Fruit fly (Drosophila melanogaster) whole organism: ENCODE data around the gene mu2.

ENCODE experiments used
- CG8478 ChIP-seq: fragments of >200 bp; optimal IDR thresholded peaks from 2 replicates; lab custom pipeline; 2018; ENCODE audit warnings: inconsistent platforms
- Dll ChIP-seq: fragments of >200 bp; optimal IDR thresholded peaks from 2 replicates; lab custom pipeline; 2017
- EcR ChIP-seq, 2 experiments: fragments of >200 bp; optimal IDR thresholded peaks; 2 replicates each; lab custom pipeline; 2017; ENCODE audit warnings: missing biosample characterization in 2 of 2, missing genetic modification characterization in 2 of 2, missing genetic modification reagents in 2 of 2
- pan ChIP-seq: fragments of >200 bp; optimal IDR thresholded peaks from 2 replicates; lab custom pipeline; 2017
- psq ChIP-seq: fragments of >200 bp; optimal IDR thresholded peaks from 2 replicates; lab custom pipeline; 2017
- usp ChIP-seq: fragments of >200 bp; optimal IDR thresholded peaks from 2 replicates; lab custom pipeline; 2017; ENCODE audit warnings: missing biosample characterization, missing genetic modification characterization, mixed read lengths

The mu2 gene

DNA sequence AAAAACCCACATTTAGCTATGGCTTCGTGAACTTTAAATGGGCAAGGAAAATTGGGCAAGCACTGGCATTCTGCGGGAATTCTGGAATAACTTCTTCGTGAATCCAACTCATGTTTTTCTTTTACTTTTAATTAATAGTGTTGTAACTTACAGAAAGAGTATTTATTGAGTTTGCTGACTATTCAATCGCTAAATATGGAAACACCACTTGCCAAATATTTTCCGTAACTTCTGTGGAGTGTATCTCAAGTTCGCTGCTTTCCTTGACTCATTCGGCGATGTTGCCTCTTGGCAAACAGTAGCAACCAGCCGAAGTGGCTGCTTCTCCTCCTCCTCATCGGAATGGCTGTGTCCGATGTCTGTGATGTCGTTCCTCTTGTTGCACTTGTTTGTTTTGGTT, 42.0 kb downstream of the mu2 start:
- no peak for TF ChIP-seq pan (lab: Kevin White, UChicago)
- no peak for TF ChIP-seq psq (lab: Kevin White, UChicago)
- TF ChIP-seq usp = no peak
- TF ChIP-seq EcR (GFP tag; optimal IDR thresholded peaks at IDR 0.05; lab: Kevin White, UChicago) = no peak
- TF ChIP-seq CG8478 (lab: Kevin White, UChicago) = no peak
- no peak for TF ChIP-seq Dll (lab: Kevin White, UChicago)

DNA sequence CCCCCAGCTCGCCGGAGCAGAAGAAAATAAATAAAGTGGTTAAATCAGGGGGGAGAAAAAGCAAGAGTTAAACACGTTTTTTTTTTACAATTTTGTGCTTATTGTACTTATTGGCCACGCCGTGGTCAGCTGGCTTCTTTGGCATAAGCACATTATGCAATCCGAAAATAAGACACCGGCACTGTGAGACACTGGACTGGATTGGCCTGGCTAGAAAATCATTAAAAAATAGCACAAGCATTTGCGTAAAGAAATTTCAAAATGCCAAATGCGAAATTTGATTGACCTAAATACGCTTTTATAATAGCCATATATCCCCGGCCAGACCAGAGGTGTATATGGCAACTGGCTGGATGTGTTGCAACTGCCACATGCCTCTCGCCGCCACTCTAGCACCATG, 42.8 kb downstream of the mu2 start:
- TF ChIP-seq EcR (GFP tag; optimal IDR thresholded peaks at IDR 0.05; lab: Kevin White, UChicago) (no peak), CG8478 (lab: Kevin White, UChicago) (no peak), usp (no peak), psq (lab: Kevin White, UChicago) (no peak), Dll (lab: Kevin White, UChicago) (no peak), pan (lab: Kevin White, UChicago) (no peak)

DNA sequence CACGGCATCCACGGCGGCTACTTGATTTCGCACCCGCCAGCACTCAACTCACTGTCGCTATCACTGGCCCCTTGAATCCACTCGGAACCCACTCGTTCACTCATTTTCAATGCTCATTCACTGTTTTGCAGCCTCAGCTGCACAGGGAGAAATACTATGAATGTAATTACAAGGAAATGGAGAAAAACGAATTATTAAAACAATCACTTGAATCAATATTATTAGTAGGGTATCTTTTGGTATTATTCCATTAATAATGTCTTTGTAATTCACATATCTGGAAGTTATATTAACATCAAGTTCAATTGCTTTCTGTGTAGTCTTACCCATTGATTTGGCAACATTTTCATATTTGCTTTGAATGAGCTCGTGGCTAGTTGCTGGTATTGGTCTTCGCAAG, 46.6 kb downstream of the mu2 start:
- TF ChIP-seq EcR (GFP tag; optimal IDR thresholded peaks at IDR 0.05; lab: Kevin White, UChicago) = no peak
- TF ChIP-seq psq (lab: Kevin White, UChicago) = no peak
- TF ChIP-seq CG8478 (lab: Kevin White, UChicago) = no peak
- TF ChIP-seq pan (lab: Kevin White, UChicago) = no peak
- TF ChIP-seq Dll (lab: Kevin White, UChicago) = no peak
- no peak for TF ChIP-seq usp

DNA sequence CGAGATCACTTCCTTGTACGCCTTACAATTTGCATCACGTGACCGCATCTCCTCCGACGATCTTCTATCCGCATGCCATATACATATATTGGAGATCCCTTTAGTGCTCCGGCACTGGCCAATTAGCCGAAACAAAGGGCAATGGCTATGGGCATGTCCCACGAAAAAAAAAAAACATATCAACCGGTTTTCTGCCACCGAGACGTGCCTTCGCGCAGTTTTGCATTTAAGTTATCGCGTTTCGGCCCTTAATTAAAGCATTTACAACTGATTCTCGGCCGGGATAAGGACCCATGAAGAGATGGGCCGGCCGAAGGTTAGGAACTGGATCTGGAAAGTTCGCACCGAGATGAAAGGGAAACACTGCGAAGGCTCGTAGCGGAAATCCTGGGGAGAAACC, 47.7 kb downstream of the mu2 start:
- TF ChIP-seq pan (lab: Kevin White, UChicago) (no peak), CG8478 (lab: Kevin White, UChicago) (no peak), Dll (lab: Kevin White, UChicago) (peak; percentile 13)

DNA sequence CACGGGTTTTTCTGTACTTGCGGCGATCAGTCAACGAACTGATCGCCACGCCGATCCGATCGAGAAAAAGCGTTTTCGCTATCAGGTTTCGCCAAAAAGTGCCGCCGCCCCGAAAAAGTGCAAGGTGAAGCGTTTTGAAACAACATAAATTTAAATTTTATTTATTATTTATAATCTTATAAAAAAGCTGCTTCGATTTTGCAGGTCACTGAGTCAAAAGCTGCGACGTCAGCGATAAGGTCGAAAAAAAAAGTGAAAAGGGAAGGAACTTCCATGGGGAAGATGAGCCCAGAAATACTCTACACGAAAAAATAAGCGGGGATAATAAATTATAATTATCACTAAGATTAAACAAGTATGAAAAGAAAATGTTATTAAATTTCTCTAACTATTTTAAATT, 49.6 kb downstream of the mu2 start:
- TF ChIP-seq CG8478 (lab: Kevin White, UChicago) (no peak), pan (lab: Kevin White, UChicago) (no peak), usp (no peak), Dll (lab: Kevin White, UChicago) (no peak), EcR (GFP tag; optimal IDR thresholded peaks at IDR 0.05; lab: Kevin White, UChicago) (no peak), psq (lab: Kevin White, UChicago) (no peak)
